Fruit fly (Drosophila melanogaster) whole organism, embryonic: Measurements from ENCODE around the gene CG3457.

ENCODE experiments used
- Abd-B ChIP-seq: fragments of 200-800 bp; sonication (Bioruptor generic); optimal IDR thresholded peaks from 2 replicates; lab custom pipeline; 2018; ENCODE audit warnings: missing biosample characterization, mild to moderate bottlenecking, missing genetic modification characterization, moderate library complexity
- Adf1 ChIP-seq: fragments of 200-800 bp; sonication (Bioruptor generic); IDR thresholded peaks from 2 replicates; pipeline ENCODE4 v1.3.6; 2022; ENCODE audit warnings: missing biosample characterization, missing genetic modification characterization
- CG10321 ChIP-seq: fragments of 200-800 bp; sonication (Bioruptor generic); IDR thresholded peaks from 2 replicates; pipeline ENCODE4 v1.3.6; 2022; ENCODE audit warnings: missing biosample characterization, missing genetic modification characterization
- CG10462 ChIP-seq: fragments of 200-800 bp; sonication (Bioruptor generic); optimal IDR thresholded peaks from 2 replicates; lab custom pipeline; 2016; ENCODE audit warnings: missing biosample characterization, missing genetic modification characterization
- CG10543 ChIP-seq: fragments of 200-800 bp; sonication (Bioruptor generic); optimal IDR thresholded peaks from 3 replicates; lab custom pipeline; 2017; ENCODE audit warnings: missing biosample characterization, mild to moderate bottlenecking, missing genetic modification characterization, moderate library complexity
- CG10565 ChIP-seq: fragments of 200-800 bp; sonication (Bioruptor generic); optimal IDR thresholded peaks from 3 replicates; lab custom pipeline; 2016; ENCODE audit warnings: missing biosample characterization, mild to moderate bottlenecking, missing genetic modification characterization
- CG12219 ChIP-seq: fragments of 200-800 bp; sonication (Bioruptor generic); optimal IDR thresholded peaks from 3 replicates; lab custom pipeline; 2018; ENCODE audit warnings: missing biosample characterization, mild to moderate bottlenecking, missing genetic modification characterization
- CG14441 ChIP-seq: fragments of 200-800 bp; sonication (Bioruptor generic); IDR thresholded peaks from 2 replicates; pipeline ENCODE4 v1.3.6; 2022; ENCODE audit warnings: missing biosample characterization, missing genetic modification characterization
- CG1602 ChIP-seq: fragments of 200-800 bp; sonication (Bioruptor generic); optimal IDR thresholded peaks from 3 replicates; lab custom pipeline; 2016; ENCODE audit warnings: missing biosample characterization, missing genetic modification characterization
- CG17328 ChIP-seq: fragments of 200-800 bp; sonication (Bioruptor generic); IDR thresholded peaks from 2 replicates; pipeline ENCODE4 v1.3.6; 2022; ENCODE audit warnings: missing biosample characterization, missing genetic modification characterization
- CG1832 ChIP-seq: fragments of 200-800 bp; sonication (Bioruptor generic); optimal IDR thresholded peaks from 2 replicates; lab custom pipeline; 2017; ENCODE audit warnings: missing biosample characterization, mild to moderate bottlenecking, missing genetic modification characterization, inconsistent platforms
- CG2129 ChIP-seq: fragments of 200-800 bp; sonication (Bioruptor generic); IDR thresholded peaks from 2 replicates; pipeline ENCODE4 v1.3.6; 2022; ENCODE audit warnings: missing biosample characterization, missing genetic modification characterization; ENCODE audit not compliant: partially characterized antibody
- CG2202 ChIP-seq: fragments of 200-800 bp; sonication (Bioruptor generic); optimal IDR thresholded peaks from 2 replicates; lab custom pipeline; 2018; ENCODE audit warnings: missing biosample characterization, mild to moderate bottlenecking, missing genetic modification characterization
- CG2712 ChIP-seq: fragments of 200-800 bp; optimal IDR thresholded peaks from 3 replicates; lab custom pipeline; 2019; ENCODE audit warnings: missing biosample characterization, mild to moderate bottlenecking, missing genetic modification characterization, moderate library complexity
- CG30020 ChIP-seq: fragments of 200-800 bp; optimal IDR thresholded peaks from 2 replicates; lab custom pipeline; 2019; ENCODE audit warnings: missing biosample characterization, mild to moderate bottlenecking, missing genetic modification characterization, moderate library complexity
- CG33557 ChIP-seq: fragments of 200-800 bp; sonication (Bioruptor generic); optimal IDR thresholded peaks from 2 replicates; lab custom pipeline; 2019; ENCODE audit warnings: missing biosample characterization, mild to moderate bottlenecking, missing genetic modification characterization, moderate library complexity
- CG4707 ChIP-seq: fragments of 200-800 bp; sonication (Bioruptor generic); optimal IDR thresholded peaks from 2 replicates; lab custom pipeline; 2018; ENCODE audit warnings: missing biosample characterization, mild to moderate bottlenecking, missing genetic modification characterization, moderate library complexity
- CG8290 ChIP-seq, 3 experiments: fragments of 200-800 bp; sonication (Bioruptor generic); optimal IDR thresholded peaks; 2 replicates each; lab custom pipeline; 2016 to 2019; ENCODE audit warnings: missing biosample characterization in 3 of 3, missing genetic modification characterization in 3 of 3, mild to moderate bottlenecking in 2 of 3, moderate library complexity in 1 of 3
- CG8388 ChIP-seq: fragments of 200-800 bp; sonication (Bioruptor generic); optimal IDR thresholded peaks from 2 replicates; lab custom pipeline; 2019; ENCODE audit warnings: missing biosample characterization, mild to moderate bottlenecking, missing genetic modification characterization, moderate library complexity
- CoRest ChIP-seq: fragments of 200-800 bp; sonication (Bioruptor generic); optimal IDR thresholded peaks from 3 replicates; lab custom pipeline; 2018; ENCODE audit warnings: missing biosample characterization, mild to moderate bottlenecking, missing genetic modification characterization, moderate library complexity
- Ets97D ChIP-seq: fragments of 200-800 bp; sonication (Bioruptor generic); optimal IDR thresholded peaks from 3 replicates; lab custom pipeline; 2016; ENCODE audit warnings: missing biosample characterization, missing genetic modification characterization
- H15 ChIP-seq: fragments of 200-800 bp; sonication (Bioruptor generic); IDR thresholded peaks from 3 replicates; pipeline ENCODE4 v1.3.6; 2022; ENCODE audit warnings: missing biosample characterization, missing genetic modification characterization
- MESR4 ChIP-seq: fragments of 200-800 bp; sonication (Bioruptor generic); optimal IDR thresholded peaks from 2 replicates; lab custom pipeline; 2018; ENCODE audit warnings: missing biosample characterization, mild to moderate bottlenecking, missing genetic modification characterization, moderate library complexity
- Med ChIP-seq: fragments of 200-800 bp; sonication (Bioruptor generic); peaks from one replicate; lab custom pipeline; 2016; ENCODE audit warnings: missing biosample characterization, missing genetic modification characterization, mild to moderate bottlenecking, inconsistent platforms, moderate library complexity
- Nf-YA ChIP-seq: fragments of 200-800 bp; sonication (Bioruptor generic); IDR thresholded peaks from 2 replicates; pipeline ENCODE4 v1.3.6; 2022; ENCODE audit warnings: missing biosample characterization, missing genetic modification characterization
- NfI ChIP-seq: fragments of 200-800 bp; sonication (Bioruptor generic); optimal IDR thresholded peaks from 3 replicates; lab custom pipeline; 2018; ENCODE audit warnings: missing biosample characterization, mild to moderate bottlenecking, missing genetic modification characterization, moderate library complexity
- Oaz ChIP-seq: fragments of 200-800 bp; sonication (Bioruptor generic); IDR thresholded peaks from 2 replicates; pipeline ENCODE4 v1.3.6; 2022; ENCODE audit warnings: missing biosample characterization, missing genetic modification characterization
- Opbp ChIP-seq: fragments of 200-800 bp; sonication (Bioruptor generic); IDR thresholded peaks from 3 replicates; pipeline ENCODE4 v1.3.6; 2022; ENCODE audit warnings: missing biosample characterization, missing genetic modification characterization; ENCODE audit not compliant: partially characterized antibody
- TFAM ChIP-seq: fragments of 200-800 bp; sonication (Bioruptor generic); optimal IDR thresholded peaks from 2 replicates; lab custom pipeline; 2017; ENCODE audit warnings: missing biosample characterization, missing genetic modification characterization, inconsistent platforms
- Xrp1 ChIP-seq: fragments of 200-800 bp; sonication (Bioruptor generic); IDR thresholded peaks from 2 replicates; pipeline ENCODE4 v1.3.6; 2022; ENCODE audit warnings: missing biosample characterization, missing genetic modification characterization
- abd-A ChIP-seq: fragments of 200-800 bp; sonication (Bioruptor generic); optimal IDR thresholded peaks from 3 replicates; lab custom pipeline; 2019; ENCODE audit warnings: missing biosample characterization, mild to moderate bottlenecking, missing genetic modification characterization, moderate library complexity
- ap ChIP-seq: fragments of 200-800 bp; sonication (Bioruptor generic); IDR thresholded peaks from 2 replicates; pipeline ENCODE4 v1.3.6; 2022; ENCODE audit warnings: missing biosample characterization, missing genetic modification characterization
- ash1 ChIP-seq: fragments of 200-800 bp; sonication (Bioruptor generic); optimal IDR thresholded peaks from 2 replicates; lab custom pipeline; 2018; ENCODE audit warnings: missing biosample characterization, mild to moderate bottlenecking, missing genetic modification characterization
- cato ChIP-seq: fragments of 200-800 bp; sonication (Bioruptor generic); optimal IDR thresholded peaks from 2 replicates; lab custom pipeline; 2016; ENCODE audit warnings: missing biosample characterization, missing genetic modification characterization, borderline replicate concordance
- cg ChIP-seq: fragments of 200-800 bp; sonication (Bioruptor generic); optimal IDR thresholded peaks from 3 replicates; lab custom pipeline; 2019; ENCODE audit warnings: missing biosample characterization, mild to moderate bottlenecking, missing genetic modification characterization, moderate library complexity
- corto ChIP-seq: fragments of 200-800 bp; sonication (Bioruptor generic); optimal IDR thresholded peaks from 2 replicates; lab custom pipeline; 2016; ENCODE audit warnings: missing biosample characterization, mild to moderate bottlenecking, missing genetic modification characterization, moderate library complexity
- crol ChIP-seq: fragments of 200-800 bp; sonication (Bioruptor generic); IDR thresholded peaks from 2 replicates; pipeline ENCODE4 v1.3.6; 2022; ENCODE audit warnings: missing biosample characterization, missing genetic modification characterization
- dan ChIP-seq: fragments of 200-800 bp; sonication (Bioruptor generic); IDR thresholded peaks from 2 replicates; pipeline ENCODE4 v1.3.6; 2022; ENCODE audit warnings: missing biosample characterization, missing genetic modification characterization
- dati ChIP-seq: fragments of 200-800 bp; sonication (Bioruptor generic); IDR thresholded peaks from 2 replicates; pipeline ENCODE4 v1.3.6; 2022; ENCODE audit warnings: missing biosample characterization, missing genetic modification characterization
- grau ChIP-seq: fragments of 200-800 bp; optimal IDR thresholded peaks from 3 replicates; lab custom pipeline; 2019; ENCODE audit warnings: missing biosample characterization, mild to moderate bottlenecking, missing genetic modification characterization, moderate library complexity
- mirr ChIP-seq: fragments of 200-800 bp; sonication (Bioruptor generic); optimal IDR thresholded peaks from 3 replicates; lab custom pipeline; 2018; ENCODE audit warnings: missing biosample characterization, mild to moderate bottlenecking, missing genetic modification characterization
- pita ChIP-seq: fragments of 200-800 bp; sonication (Bioruptor generic); optimal IDR thresholded peaks from 2 replicates; lab custom pipeline; 2017; ENCODE audit warnings: missing biosample characterization, mild to moderate bottlenecking, missing genetic modification characterization
- ro ChIP-seq: fragments of 200-800 bp; sonication (Bioruptor generic); IDR thresholded peaks from 2 replicates; pipeline ENCODE4 v1.3.6; 2022; ENCODE audit warnings: missing biosample characterization, missing genetic modification characterization
- row ChIP-seq: fragments of 200-800 bp; sonication (Bioruptor generic); IDR thresholded peaks from 3 replicates; pipeline ENCODE4 v1.3.6; 2022; ENCODE audit warnings: missing biosample characterization, missing genetic modification characterization
- sens ChIP-seq: fragments of 200-800 bp; sonication (Bioruptor generic); peaks from one replicate; lab custom pipeline; 2016; ENCODE audit warnings: missing biosample characterization, missing genetic modification characterization
- sna ChIP-seq: fragments of 200-800 bp; sonication (Bioruptor generic); IDR thresholded peaks from 2 replicates; pipeline ENCODE4 v1.3.6; 2022; ENCODE audit warnings: missing biosample characterization, missing genetic modification characterization; ENCODE audit not compliant: partially characterized antibody
- sqz ChIP-seq: fragments of 200-800 bp; sonication (Bioruptor generic); optimal IDR thresholded peaks from 3 replicates; lab custom pipeline; 2018; ENCODE audit warnings: missing biosample characterization, mild to moderate bottlenecking, missing genetic modification characterization
- sr ChIP-seq: fragments of 200-800 bp; sonication (Bioruptor generic); IDR thresholded peaks from 3 replicates; pipeline ENCODE4 v1.3.6; 2022; ENCODE audit warnings: missing biosample characterization, missing genetic modification characterization
- ssp ChIP-seq: fragments of 200-800 bp; sonication (Bioruptor generic); IDR thresholded peaks from 2 replicates; pipeline ENCODE4 v1.3.6; 2022; ENCODE audit warnings: missing biosample characterization, missing genetic modification characterization
- twi ChIP-seq: fragments of 200-800 bp; optimal IDR thresholded peaks from 2 replicates; lab custom pipeline; 2019; ENCODE audit warnings: missing biosample characterization, mild to moderate bottlenecking, missing genetic modification characterization, moderate library complexity
- zen ChIP-seq: fragments of 200-800 bp; sonication (Bioruptor generic); optimal IDR thresholded peaks from 3 replicates; lab custom pipeline; 2018; ENCODE audit warnings: missing biosample characterization, mild to moderate bottlenecking, missing genetic modification characterization, moderate library complexity

CG3457 gene

dm6 chrX:2140487-2140886 is 47.1 kb upstream of the CG3457 start (continued):
- peak; percentile 26 for TF ChIP-seq CG10543 (GFP tag; lab: Kevin White, UChicago)
- 0 out of 2 replicates have a peak, but pooled peaks have one; percentile 6 for TF ChIP-seq CG17328
- peak; percentile 84 for TF ChIP-seq CG1832 (GFP tag; lab: Kevin White, UChicago)
- no peak for TF ChIP-seq sens
- TF ChIP-seq sr (GFP tag; lab: Robert Waterston, UW): no peak
- TF ChIP-seq CG10321 (GFP tag; lab: Robert Waterston, UW): peak; percentile 95
- peak; percentile 30 for TF ChIP-seq NfI (GFP tag; lab: Kevin White, UChicago)
- TF ChIP-seq zen (tag; lab: Kevin White, UChicago): peak; percentile 10
- TF ChIP-seq ssp: no peak
- peak; percentile 9 for TF ChIP-seq Abd-B
- TF ChIP-seq corto: no peak
- peak; percentile 48 for TF ChIP-seq cg (GFP tag; lab: Kevin White, UChicago)
- TF ChIP-seq CG12219 (GFP tag; lab: Kevin White, UChicago): no peak
- peak; percentile 8 for TF ChIP-seq CG33557 (GFP tag; lab: Kevin White, UChicago)
- no peak; the same call in 2 of the 3 replicates for TF ChIP-seq row (GFP tag; lab: Robert Waterston, UW)
- TF ChIP-seq sqz: peak; percentile 88
- TF ChIP-seq H15 (GFP tag; lab: Robert Waterston, UW): no peak
- TF ChIP-seq cato: no peak
- TF ChIP-seq CG8388: peak; percentile 7
- TF ChIP-seq CoRest (tag; lab: Kevin White, UChicago): peak; percentile 21
- TF ChIP-seq Med (GFP tag; lab: Kevin White, UChicago): peak; percentile 77
- no peak for TF ChIP-seq dan
- peak; percentile 46 for TF ChIP-seq mirr (GFP tag; lab: Kevin White, UChicago)
- TF ChIP-seq ap (GFP tag; lab: Robert Waterston, UW): no peak
- no peak for TF ChIP-seq CG2202 (tag; lab: Kevin White, UChicago)
- no peak for TF ChIP-seq ro (GFP tag; lab: Robert Waterston, UW)
- peak; percentile 61 for TF ChIP-seq Adf1 (GFP tag; lab: Robert Waterston, UW)
- TF ChIP-seq CG10565 (GFP tag; lab: Kevin White, UChicago): no peak
- no peak for TF ChIP-seq CG1602 (GFP tag; lab: Kevin White, UChicago)
- TF ChIP-seq abd-A (tag; lab: Kevin White, UChicago): peak; percentile 86
- peak; percentile 5 for TF ChIP-seq CG4707 (GFP tag; lab: Kevin White, UChicago)
- TF ChIP-seq Oaz (GFP tag; lab: Robert Waterston, UW): no peak
- 0 out of 3 replicates have a peak, but pooled peaks have one; percentile 29 for TF ChIP-seq Opbp
- no peak for TF ChIP-seq CG14441 (GFP tag; lab: Robert Waterston, UW)
- peak; percentile 68 for TF ChIP-seq Nf-YA (GFP tag; lab: Robert Waterston, UW)
- TF ChIP-seq CG10462 (GFP tag; lab: Kevin White, UChicago): no peak
- no peak for TF ChIP-seq MESR4 (GFP tag; lab: Kevin White, UChicago)
- TF ChIP-seq pita (GFP tag; lab: Kevin White, UChicago): no peak
- no peak for TF ChIP-seq Xrp1 (GFP tag; lab: Robert Waterston, UW)
- TF ChIP-seq dati (GFP tag; lab: Robert Waterston, UW): no peak
- TF ChIP-seq crol (GFP tag; lab: Robert Waterston, UW): peak; percentile 8; the same call in 1 of the 2 replicates
- TF ChIP-seq Ets97D: peak; percentile 79
- TF ChIP-seq ash1 (GFP tag; lab: Kevin White, UChicago): peak; percentile 92
- TF ChIP-seq CG2712 (tag; lab: Kevin White, UChicago): no peak
- no peak for TF ChIP-seq sna
- TF ChIP-seq TFAM: no peak
- TF ChIP-seq grau: no peak
- no peak for TF ChIP-seq CG30020 (tag; lab: Kevin White, UChicago)
- TF ChIP-seq twi (tag; lab: Kevin White, UChicago): peak; percentile 9
- no peak for TF ChIP-seq CG8290 (GFP tag; optimal IDR thresholded peaks at IDR 0.05; lab: Kevin White, UChicago)
- peak in 1 of 2 experiments; percentile 15 for TF ChIP-seq CG8290 (tag; optimal IDR thresholded peaks at IDR 0.05; lab: Kevin White, UChicago)
- TF ChIP-seq CG2129 (GFP tag; lab: Robert Waterston, UW): no peak
